Fruit fly (Drosophila melanogaster) whole organism, pupa: ENCODE measurements around the gene BHD.
A peak's percentile ranks its signal among the peaks of the same experiment; 100 is the strongest.

Experiments
- CG10348 ChIP-seq: fragments of 200-800 bp; sonication (Bioruptor generic); IDR thresholded peaks from 2 replicates; pipeline ENCODE4 v1.3.6; 2022; ENCODE audit warnings: missing biosample characterization, missing genetic modification characterization
- CG12605 ChIP-seq: fragments of 200-800 bp; sonication (Bioruptor generic); IDR thresholded peaks from 2 replicates; pipeline ENCODE4 v1.3.6; 2022; ENCODE audit warnings: missing biosample characterization, missing genetic modification characterization
- CG13204 ChIP-seq: fragments of 200-800 bp; sonication (Bioruptor generic); optimal IDR thresholded peaks from 2 replicates; lab custom pipeline; 2018; ENCODE audit warnings: missing biosample characterization, mild to moderate bottlenecking, missing genetic modification characterization, moderate library complexity
- CG14655 ChIP-seq: fragments of 200-800 bp; sonication (Bioruptor generic); optimal IDR thresholded peaks from 3 replicates; lab custom pipeline; 2017; ENCODE audit warnings: mild to moderate bottlenecking, missing biosample characterization, missing genetic modification reagents, missing genetic modification characterization
- CG17806 ChIP-seq: fragments of 200-800 bp; sonication (Bioruptor generic); optimal IDR thresholded peaks from 2 replicates; lab custom pipeline; 2018; ENCODE audit warnings: missing biosample characterization, mild to moderate bottlenecking, missing genetic modification characterization, moderate library complexity
- CG32121 ChIP-seq: fragments of 200-800 bp; sonication (Bioruptor generic); IDR thresholded peaks from 2 replicates; pipeline ENCODE4 v1.3.6; 2022; ENCODE audit warnings: missing biosample characterization, missing genetic modification characterization
- CG34367 ChIP-seq: fragments of 200-800 bp; sonication (Bioruptor generic); optimal IDR thresholded peaks from 2 replicates; lab custom pipeline; 2018; ENCODE audit warnings: missing biosample characterization, mild to moderate bottlenecking, missing genetic modification characterization
- CG4496 ChIP-seq: fragments of 200-800 bp; sonication (Bioruptor generic); IDR thresholded peaks from 3 replicates; pipeline ENCODE4 v1.3.6; 2022; ENCODE audit warnings: missing biosample characterization, missing genetic modification characterization
- CG8159 ChIP-seq: fragments of 200-800 bp; sonication (Bioruptor generic); optimal IDR thresholded peaks from 3 replicates; lab custom pipeline; 2018; ENCODE audit warnings: missing biosample characterization, mild to moderate bottlenecking, missing genetic modification characterization, moderate library complexity
- CG8301 ChIP-seq: fragments of 200-800 bp; sonication (Bioruptor generic); optimal IDR thresholded peaks from 2 replicates; lab custom pipeline; 2018; ENCODE audit warnings: missing biosample characterization, mild to moderate bottlenecking, missing genetic modification characterization
- CG9948 ChIP-seq: fragments of 200-800 bp; sonication (Bioruptor generic); optimal IDR thresholded peaks from 2 replicates; lab custom pipeline; 2018; ENCODE audit warnings: missing biosample characterization, mild to moderate bottlenecking, missing genetic modification characterization, moderate library complexity
- D1 ChIP-seq: fragments of 200-800 bp; sonication (Bioruptor generic); optimal IDR thresholded peaks from 2 replicates; lab custom pipeline; 2018; ENCODE audit warnings: missing biosample characterization, mild to moderate bottlenecking, missing genetic modification characterization, moderate library complexity
- Ets98B ChIP-seq: fragments of 200-800 bp; sonication (Bioruptor generic); IDR thresholded peaks from 2 replicates; pipeline ENCODE4 v1.3.6; 2022; ENCODE audit warnings: missing biosample characterization, missing genetic modification characterization
- Pif1A ChIP-seq: fragments of 200-800 bp; sonication (Bioruptor generic); optimal IDR thresholded peaks from 3 replicates; lab custom pipeline; 2016; ENCODE audit warnings: missing biosample characterization, missing genetic modification characterization
- Pif1B ChIP-seq: fragments of 200-800 bp; sonication (Bioruptor generic); optimal IDR thresholded peaks from 3 replicates; lab custom pipeline; 2016; ENCODE audit warnings: missing biosample characterization, missing genetic modification characterization
- Snoo ChIP-seq: fragments of 200-800 bp; sonication (Bioruptor generic); optimal IDR thresholded peaks from 3 replicates; lab custom pipeline; 2017; ENCODE audit warnings: missing biosample characterization, mild to moderate bottlenecking, missing genetic modification characterization, inconsistent platforms
- fd96Ca ChIP-seq: fragments of 200-800 bp; sonication (Bioruptor generic); IDR thresholded peaks from 3 replicates; pipeline ENCODE4 v1.3.6; 2022; ENCODE audit warnings: missing biosample characterization, missing genetic modification characterization
- gl ChIP-seq: fragments of 200-800 bp; sonication (Bioruptor generic); optimal IDR thresholded peaks from 2 replicates; lab custom pipeline; 2018; ENCODE audit warnings: missing biosample characterization, mild to moderate bottlenecking, missing genetic modification characterization

BHD gene

DNA sequence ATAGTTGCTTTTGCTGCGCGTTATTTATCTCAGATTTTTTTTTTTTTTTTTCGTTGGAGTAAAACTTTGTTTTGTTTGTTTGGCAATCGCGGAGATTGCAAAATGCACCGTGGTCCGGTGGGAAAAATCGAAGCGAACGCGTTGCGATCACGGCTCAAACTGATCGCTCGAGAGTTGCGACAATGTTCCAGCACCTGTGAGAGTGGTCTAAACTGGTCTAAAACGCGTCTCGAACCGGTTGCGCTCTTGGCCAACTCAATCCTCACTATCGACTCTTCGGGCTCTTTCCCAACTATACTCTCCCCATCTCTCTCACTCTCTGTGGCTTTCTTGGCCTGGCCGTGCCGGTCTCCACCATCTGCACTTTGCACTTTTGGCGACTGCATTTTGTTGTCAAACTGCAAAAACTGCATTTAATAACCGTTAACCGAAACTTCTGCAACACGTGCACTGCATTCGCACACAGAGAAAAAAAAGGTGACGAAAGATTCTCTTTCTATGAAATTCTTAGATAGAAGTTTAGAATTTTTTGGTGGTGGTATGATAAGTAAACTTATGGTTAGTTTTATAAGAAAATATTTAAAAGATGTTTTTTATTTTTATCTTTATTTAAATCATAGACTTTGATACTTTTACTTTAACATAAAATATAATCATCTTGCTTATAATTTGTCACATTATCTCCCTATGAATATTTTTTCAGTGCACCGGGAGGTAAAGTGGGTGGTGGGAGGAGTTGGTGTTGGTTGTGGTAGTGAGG is 25.6 kb downstream of the BHD start, which contains the start of gene CG14830:
Gene CG14830 (minus strand): TSS at position 164 of the 760 bp plus-strand sequence.
- no peak; the same call in 1 of the 2 replicates for TF ChIP-seq CG32121 (GFP tag; lab: Robert Waterston, UW)
- peak; percentile 7 for TF ChIP-seq CG34367 (tag; lab: Kevin White, UChicago)
- peak; percentile 57 for TF ChIP-seq CG12605 (GFP tag; lab: Robert Waterston, UW)
- peak; percentile 20 for TF ChIP-seq gl (tag; lab: Kevin White, UChicago)
- TF ChIP-seq Ets98B (GFP tag; lab: Robert Waterston, UW): peak; percentile 27
- no peak for TF ChIP-seq Pif1B (GFP tag; lab: Kevin White, UChicago)
- TF ChIP-seq CG9948: no peak
- peak; percentile 28; the same call in 1 of the 3 replicates for TF ChIP-seq CG4496 (GFP tag; lab: Robert Waterston, UW)
- TF ChIP-seq CG14655: peak; percentile 90
- TF ChIP-seq D1 (tag; lab: Kevin White, UChicago): peak; percentile 55
- peak; percentile 76 for TF ChIP-seq CG17806 (tag; lab: Kevin White, UChicago)
- TF ChIP-seq CG8301 (tag; lab: Kevin White, UChicago): peak; percentile 87
- peak; percentile 78 for TF ChIP-seq CG8159 (tag; lab: Kevin White, UChicago)

DNA sequence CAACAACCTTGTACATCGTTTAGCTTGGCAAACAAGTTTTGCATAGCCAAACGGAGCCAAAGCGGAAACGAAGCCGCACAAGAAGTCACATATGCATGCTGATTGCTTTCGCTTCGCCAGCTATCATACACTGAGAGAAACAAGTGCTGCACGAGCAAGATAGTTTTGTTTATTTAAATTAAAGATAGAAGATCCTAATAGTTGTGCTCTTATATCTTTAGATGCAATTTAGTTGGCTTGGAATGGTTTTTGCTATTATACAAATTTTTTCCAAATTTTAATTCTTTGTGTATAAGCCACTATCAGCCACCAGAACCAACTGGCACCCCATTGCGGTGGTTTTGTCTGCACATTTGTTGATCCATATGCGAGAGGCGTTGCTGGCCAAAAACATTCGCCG is 45.2 kb downstream of the BHD start:
- TF ChIP-seq fd96Ca (GFP tag; lab: Robert Waterston, UW) (0 out of 3 replicates have a peak, but pooled peaks have one; percentile 8), Pif1B (GFP tag; lab: Kevin White, UChicago) (no peak), CG12605 (GFP tag; lab: Robert Waterston, UW) (no peak), gl (tag; lab: Kevin White, UChicago) (no peak), CG9948 (no peak), CG17806 (tag; lab: Kevin White, UChicago) (no peak), CG14655 (peak; percentile 45), CG13204 (GFP tag; lab: Kevin White, UChicago) (no peak), CG8301 (tag; lab: Kevin White, UChicago) (no peak), Snoo (tag; lab: Kevin White, UChicago) (no peak), Ets98B (GFP tag; lab: Robert Waterston, UW) (no peak), CG4496 (GFP tag; lab: Robert Waterston, UW) (no peak), CG34367 (tag; lab: Kevin White, UChicago) (no peak), CG8159 (tag; lab: Kevin White, UChicago) (no peak), CG10348 (GFP tag; lab: Robert Waterston, UW) (no peak), CG32121 (GFP tag; lab: Robert Waterston, UW) (no peak), Pif1A (GFP tag; lab: Kevin White, UChicago) (peak; percentile 16)
